Worm (Caenorhabditis elegans): ENCODE results near the gene algn-7.
"Not testable (repeated sequence)": the region's sequence is repeated elsewhere in the genome, so short reads cannot be mapped to it uniquely, and the experiment has no call there.

- not testable (repeated sequence) for TF ChIP-seq aly-2 (tag; optimal IDR thresholded peaks at IDR 0.05); elt-3 (tag; optimal IDR thresholded peaks at IDR 0.05); dmd-4 (tag; optimal IDR thresholded peaks at IDR 0.05); mdl-1 (tag; optimal IDR thresholded peaks at IDR 0.05); ceh-16 (tag; optimal IDR thresholded peaks at IDR 0.05); elt-1 (tag; optimal IDR thresholded peaks at IDR 0.05); zag-1 (tag; optimal IDR thresholded peaks at IDR 0.05); nhr-21 (tag; optimal IDR thresholded peaks at IDR 0.05); snpc-4 (tag; optimal IDR thresholded peaks at IDR 0.05); nhr-237 (tag; optimal IDR thresholded peaks at IDR 0.05); unc-55 (GFP tag; optimal IDR thresholded peaks at IDR 0.05)
Observed at ce11 chrV:19948993-19949392, 14.9 kb upstream of the algn-7 start, which contains the start of gene tmed-4.
